Fruit fly (Drosophila melanogaster): ENCODE data around the gene CG18170.

CG18170 gene

DNA sequence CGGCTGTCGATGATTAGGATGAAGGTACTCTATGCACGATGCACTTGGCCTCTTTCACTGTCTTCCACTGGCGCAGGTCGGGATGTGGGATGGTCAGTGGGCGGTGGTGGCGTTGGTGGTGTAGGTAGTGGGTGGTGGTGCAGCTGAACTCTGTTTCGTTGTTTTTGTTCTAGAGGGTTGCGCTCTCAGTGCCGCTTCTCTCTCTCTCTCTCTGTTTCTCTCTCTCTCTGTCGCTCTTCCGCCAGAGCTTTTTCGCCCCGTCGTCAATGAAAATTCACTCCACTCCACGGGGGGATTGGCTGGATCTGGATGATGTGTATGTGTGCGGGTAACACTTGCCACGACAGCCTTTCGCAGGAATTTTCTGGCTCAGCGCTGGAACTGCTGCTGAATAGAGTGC is 34.1 kb downstream of the CG18170 start:
- TF ChIP-seq CG4496 (GFP tag; IDR thresholded peaks at IDR 0.05) (no peak), CG9948 (tag; optimal IDR thresholded peaks at IDR 0.05) (no peak), CG15710 (tag; optimal IDR thresholded peaks at IDR 0.05) (no peak), CG13204 (GFP tag; optimal IDR thresholded peaks at IDR 0.05) (no peak), Ets98B (GFP tag; IDR thresholded peaks at IDR 0.05) (no peak), D1 (tag; optimal IDR thresholded peaks at IDR 0.05) (no peak), rn (GFP tag; IDR thresholded peaks at IDR 0.05) (no peak), EcR (GFP tag; optimal IDR thresholded peaks at IDR 0.05) (no peak), CG14655 (GFP tag; optimal IDR thresholded peaks at IDR 0.05) (no peak), Pif1A (GFP tag; optimal IDR thresholded peaks at IDR 0.05) (no peak), gl (tag; optimal IDR thresholded peaks at IDR 0.05) (no peak), CG17806 (tag; optimal IDR thresholded peaks at IDR 0.05) (no peak), CG32121 (GFP tag; IDR thresholded peaks at IDR 0.05) (no peak), fd96Ca (GFP tag; IDR thresholded peaks at IDR 0.05) (no peak), CG34367 (tag; optimal IDR thresholded peaks at IDR 0.05) (no peak), CG8301 (tag; optimal IDR thresholded peaks at IDR 0.05) (no peak), CG12605 (GFP tag; IDR thresholded peaks at IDR 0.05) (no peak), CG8159 (tag; optimal IDR thresholded peaks at IDR 0.05) (no peak), Pif1B (GFP tag; optimal IDR thresholded peaks at IDR 0.05) (no peak)

dm6 chr3L:1637652-1638051 is 34.9 kb downstream of the CG18170 start, which contains the start of gene nSyb:
TSS of gene nSyb (minus strand) at chr3L:1637752.
- TF ChIP-seq CG12605 (GFP tag; IDR thresholded peaks at IDR 0.05) (no peak), gl (tag; optimal IDR thresholded peaks at IDR 0.05) (no peak), Ets98B (GFP tag; IDR thresholded peaks at IDR 0.05) (no peak), CG34367 (tag; optimal IDR thresholded peaks at IDR 0.05) (no peak), CG8159 (tag; optimal IDR thresholded peaks at IDR 0.05) (no peak), CG10348 (GFP tag; IDR thresholded peaks at IDR 0.05) (no peak), CG17806 (tag; optimal IDR thresholded peaks at IDR 0.05) (no peak), CG4496 (GFP tag; IDR thresholded peaks at IDR 0.05) (no peak), Pif1A (GFP tag; optimal IDR thresholded peaks at IDR 0.05) (no peak), CG15710 (tag; optimal IDR thresholded peaks at IDR 0.05) (no peak), rn (GFP tag; IDR thresholded peaks at IDR 0.05) (no peak), Pif1B (GFP tag; optimal IDR thresholded peaks at IDR 0.05) (no peak)

DNA sequence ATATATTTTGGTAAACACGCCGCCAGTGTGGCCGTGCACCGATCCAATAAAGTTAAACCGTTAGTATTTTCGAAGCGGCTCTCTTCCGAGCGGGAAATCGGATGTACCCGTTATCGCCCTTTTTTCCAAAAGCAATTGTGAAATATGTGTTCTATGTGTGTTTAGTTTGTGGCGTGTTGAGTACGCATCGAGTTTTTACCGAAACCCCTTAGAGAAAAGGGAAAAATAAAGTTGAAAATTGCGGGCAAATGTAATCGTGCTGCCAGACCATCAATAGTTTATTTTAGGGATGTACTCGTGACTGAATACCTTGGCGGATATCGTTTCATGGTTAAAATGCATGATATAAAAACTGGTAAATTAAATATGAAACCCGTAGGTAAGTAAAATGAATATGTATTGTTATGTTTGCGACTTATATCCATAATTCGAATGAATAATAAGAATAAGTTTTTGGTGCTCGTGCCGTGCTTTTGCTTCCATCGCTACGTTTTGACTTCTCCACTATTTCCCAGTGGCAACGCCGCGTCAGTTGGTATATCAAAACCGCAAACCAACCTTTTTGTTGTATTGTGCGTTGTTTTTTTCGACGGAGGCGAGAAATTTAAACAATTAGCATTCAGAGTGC is 36.5 kb downstream of the CG18170 start, which contains the start of the genes Mettl2 and Bgb:
Gene Mettl2 (minus strand): TSS at position 51 of the 628 bp plus-strand sequence.
Gene Bgb (plus strand): TSS at position 527 of the 628 bp plus-strand sequence.
- peak; percentile 50; the same call in 1 of the 3 replicates for TF ChIP-seq fd96Ca (GFP tag; IDR thresholded peaks at IDR 0.05)
- TF ChIP-seq CG12605 (GFP tag; IDR thresholded peaks at IDR 0.05) = 0 out of 2 replicates have a peak, but pooled peaks have one; percentile 33
- no peak for TF ChIP-seq EcR (GFP tag; optimal IDR thresholded peaks at IDR 0.05)
- TF ChIP-seq CG4496 (GFP tag; IDR thresholded peaks at IDR 0.05) = peak; percentile 84
- TF ChIP-seq CG17806 (tag; optimal IDR thresholded peaks at IDR 0.05) = peak; percentile 66
- TF ChIP-seq CG34367 (tag; optimal IDR thresholded peaks at IDR 0.05) = peak; percentile 31
- no peak for TF ChIP-seq Pif1A (GFP tag; optimal IDR thresholded peaks at IDR 0.05)
- TF ChIP-seq CG15710 (tag; optimal IDR thresholded peaks at IDR 0.05) = peak; percentile 68
- peak; percentile 57 for TF ChIP-seq rn (GFP tag; IDR thresholded peaks at IDR 0.05)
- TF ChIP-seq CG8159 (tag; optimal IDR thresholded peaks at IDR 0.05) = peak; percentile 75
- no peak for TF ChIP-seq gl (tag; optimal IDR thresholded peaks at IDR 0.05)
- TF ChIP-seq CG9948 (tag; optimal IDR thresholded peaks at IDR 0.05) = peak; percentile 69
- TF ChIP-seq Ets98B (GFP tag; IDR thresholded peaks at IDR 0.05) = peak; percentile 57; the same call in 1 of the 2 replicates
- peak; percentile 66 for TF ChIP-seq Snoo (tag; optimal IDR thresholded peaks at IDR 0.05)

dm6 chr3L:1644920-1645567 is 42.3 kb downstream of the CG18170 start, which contains the start of the genes alphaCOP and CG13919:
TSS of gene alphaCOP (minus strand) at chr3L:1645199.
TSS of gene CG13919 (plus strand) at chr3L:1645467.
- TF ChIP-seq CG12605 (GFP tag; IDR thresholded peaks at IDR 0.05) = peak; percentile 95
- peak; percentile 94 for TF ChIP-seq CG14655 (GFP tag; optimal IDR thresholded peaks at IDR 0.05)
- peak; percentile 98 for TF ChIP-seq CG4496 (GFP tag; IDR thresholded peaks at IDR 0.05)
- peak; percentile 95 for TF ChIP-seq fd96Ca (GFP tag; IDR thresholded peaks at IDR 0.05)
- TF ChIP-seq EcR (GFP tag; optimal IDR thresholded peaks at IDR 0.05) = peak; percentile 53
- TF ChIP-seq Pif1B (GFP tag; optimal IDR thresholded peaks at IDR 0.05) = peak; percentile 98
- peak; percentile 96 for TF ChIP-seq CG8159 (tag; optimal IDR thresholded peaks at IDR 0.05)
- no peak for TF ChIP-seq D1 (tag; optimal IDR thresholded peaks at IDR 0.05)
- TF ChIP-seq CG34367 (tag; optimal IDR thresholded peaks at IDR 0.05) = peak; percentile 97
- TF ChIP-seq Snoo (tag; optimal IDR thresholded peaks at IDR 0.05) = peak; percentile 98
- peak; percentile 95 for TF ChIP-seq CG8301 (tag; optimal IDR thresholded peaks at IDR 0.05)
- TF ChIP-seq Pif1A (GFP tag; optimal IDR thresholded peaks at IDR 0.05) = peak; percentile 99
- peak; percentile 95 for TF ChIP-seq CG9948 (tag; optimal IDR thresholded peaks at IDR 0.05)
- TF ChIP-seq CG32121 (GFP tag; IDR thresholded peaks at IDR 0.05) = peak; percentile 98
- peak; percentile 98 for TF ChIP-seq Ets98B (GFP tag; IDR thresholded peaks at IDR 0.05)
- peak; percentile 91 for TF ChIP-seq CG10348 (GFP tag; IDR thresholded peaks at IDR 0.05)
- TF ChIP-seq CG13204 (GFP tag; optimal IDR thresholded peaks at IDR 0.05) = no peak
- TF ChIP-seq CG15710 (tag; optimal IDR thresholded peaks at IDR 0.05) = peak; percentile 98
- peak; percentile 92 for TF ChIP-seq gl (tag; optimal IDR thresholded peaks at IDR 0.05)
- peak; percentile 96 for TF ChIP-seq rn (GFP tag; IDR thresholded peaks at IDR 0.05)
- peak; percentile 95 for TF ChIP-seq CG17806 (tag; optimal IDR thresholded peaks at IDR 0.05)

dm6 chr3L:1647276-1647919 is 44.6 kb downstream of the CG18170 start, which contains the start of the genes CG17249 and Bro:
TSS of gene CG17249 (minus strand) at chr3L:1647464.
TSS of gene Bro (plus strand) at chr3L:1647869.
- peak; percentile 83 for TF ChIP-seq CG15710 (tag; optimal IDR thresholded peaks at IDR 0.05)
- TF ChIP-seq CG8301 (tag; optimal IDR thresholded peaks at IDR 0.05) = no peak
